Worm (Caenorhabditis elegans) whole organism, mixed stage, embryonic: ENCODE measurements around the gene C16D9.8.

Source experiments
- bed-3 ChIP-seq: fragments of 200-800 bp; sonication (Bioruptor generic); optimal IDR thresholded peaks from 3 replicates; lab custom pipeline; 2018; ENCODE audit warnings: mild to moderate bottlenecking, missing genetic modification characterization, moderate library complexity, missing compliant biosample characterization
- elt-3 ChIP-seq: fragments of 150-350 bp; optimal IDR thresholded peaks from 2 replicates; lab custom pipeline; 2014; ENCODE audit warnings: missing biosample characterization, missing genetic modification characterization
- hlh-1 ChIP-seq: fragments of 150-350 bp; optimal IDR thresholded peaks from 2 replicates; lab custom pipeline; 2014; ENCODE audit warnings: missing biosample characterization, missing genetic modification reagents, missing genetic modification characterization
- lsy-2 ChIP-seq: fragments of 150-350 bp; optimal IDR thresholded peaks from 2 replicates; lab custom pipeline; 2014; ENCODE audit warnings: missing biosample characterization, missing genetic modification characterization
- mab-5 ChIP-seq: fragments of 150-350 bp; optimal IDR thresholded peaks from 2 replicates; lab custom pipeline; 2014; ENCODE audit warnings: missing biosample characterization, missing genetic modification characterization
- nhr-12 ChIP-seq: fragments of 150-350 bp; optimal IDR thresholded peaks from 2 replicates; lab custom pipeline; 2014; ENCODE audit warnings: missing biosample characterization, missing genetic modification characterization
- nhr-76 ChIP-seq: sonication (generic microtip); optimal IDR thresholded peaks from 2 replicates; lab custom pipeline; 2017; ENCODE audit warnings: missing biosample characterization, missing genetic modification characterization
- snpc-4 ChIP-seq: fragments of 150-350 bp; optimal IDR thresholded peaks from 2 replicates; lab custom pipeline; 2014; ENCODE audit warnings: missing biosample characterization, missing genetic modification characterization
- unc-120 ChIP-seq: sonication (generic microtip); optimal IDR thresholded peaks from 2 replicates; lab custom pipeline; 2017; ENCODE audit warnings: missing genetic modification characterization, missing compliant biosample characterization; ENCODE audit not compliant: poor library complexity, severe bottlenecking
- unc-39 ChIP-seq: fragments of 150-350 bp; optimal IDR thresholded peaks from 2 replicates; lab custom pipeline; 2014; ENCODE audit warnings: missing biosample characterization, missing genetic modification characterization
- unc-62 ChIP-seq: fragments of 150-350 bp; optimal IDR thresholded peaks from 2 replicates; lab custom pipeline; 2014; ENCODE audit warnings: missing biosample characterization, missing genetic modification reagents, missing genetic modification characterization
- ztf-11 ChIP-seq: fragments of 150-350 bp; optimal IDR thresholded peaks from 2 replicates; lab custom pipeline; 2014; ENCODE audit warnings: missing biosample characterization, missing genetic modification characterization

DNA sequence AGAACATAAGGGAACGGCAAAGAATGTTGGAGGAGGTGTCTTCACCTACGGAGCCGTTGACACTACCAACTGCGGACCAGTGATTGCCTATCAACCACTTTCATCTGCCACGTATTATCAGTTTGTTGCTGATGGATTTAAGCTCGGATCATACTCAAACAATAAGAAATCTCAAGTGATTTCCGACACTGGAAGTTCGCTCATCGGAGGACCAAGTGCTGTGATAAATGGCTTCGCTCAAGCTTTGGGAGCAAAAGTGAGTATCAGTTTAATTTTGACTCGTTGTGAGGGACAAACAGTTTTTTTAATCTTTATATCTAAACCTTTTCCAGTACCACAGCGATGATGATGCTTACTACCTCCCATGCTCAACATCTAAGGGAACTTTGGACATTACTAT, 8.0 kb upstream of the C16D9.8 start:
- no peak for TF ChIP-seq elt-3 (tag; lab: Kevin White, UChicago)
- no peak for TF ChIP-seq unc-39 (tag; lab: Kevin White, UChicago)
- no peak for TF ChIP-seq bed-3 (GFP tag; lab: Kevin White, UChicago)
- no peak for TF ChIP-seq lsy-2 (tag; lab: Kevin White, UChicago)
- TF ChIP-seq nhr-76 (tag; lab: Kevin White, UChicago): no peak
- no peak for TF ChIP-seq hlh-1
- no peak for TF ChIP-seq ztf-11 (tag; lab: Kevin White, UChicago)
- no peak for TF ChIP-seq mab-5
- no peak for TF ChIP-seq snpc-4 (tag; lab: Kevin White, UChicago)
- TF ChIP-seq unc-120 (tag; lab: Kevin White, UChicago): no peak
- no peak for TF ChIP-seq unc-62 (GFP tag; lab: Kevin White, UChicago)
- TF ChIP-seq nhr-12: no peak
